Worm (Caenorhabditis elegans): Measurements from ENCODE around the gene C46A5.4.
A peak's percentile ranks its signal among the peaks of the same experiment; 100 is the strongest.

C46A5.4 gene

ce11 chrIV:7734619-7735018 lies 22.5 kb downstream of the C46A5.4 start, which contains the start of gene clx-1:
Gene clx-1 (plus strand): TSS chrIV:7734648.
- TF ChIP-seq unc-42 (tag; optimal IDR thresholded peaks at IDR 0.05) (no peak), ceh-14 (tag; optimal IDR thresholded peaks at IDR 0.05) (no peak), hlh-6 (tag; optimal IDR thresholded peaks at IDR 0.05) (no peak), ceh-31 (tag; optimal IDR thresholded peaks at IDR 0.05) (no peak), ceh-48 (tag; optimal IDR thresholded peaks at IDR 0.05) (no peak), ceh-30 (tag; optimal IDR thresholded peaks at IDR 0.05) (no peak), hlh-30 (tag; optimal IDR thresholded peaks at IDR 0.05; ENCODE audit: insufficient read depth) (no peak), ceh-19 (GFP tag; optimal IDR thresholded peaks at IDR 0.05) (no peak), fkh-6 (tag; optimal IDR thresholded peaks at IDR 0.05) (no peak), ztf-16 (tag; optimal IDR thresholded peaks at IDR 0.05) (no peak), npax-4 (tag; optimal IDR thresholded peaks at IDR 0.05) (no peak), T23F11.4 (GFP tag; optimal IDR thresholded peaks at IDR 0.05) (no peak), fkh-10 (GFP tag; optimal IDR thresholded peaks at IDR 0.05) (no peak), ttx-3 (tag; optimal IDR thresholded peaks at IDR 0.05) (no peak), syd-9 (tag; optimal IDR thresholded peaks at IDR 0.05) (no peak), hlh-13 (GFP tag; optimal IDR thresholded peaks at IDR 0.05) (no peak)

- no peak for TF ChIP-seq hlh-30 (tag; optimal IDR thresholded peaks at IDR 0.05; ENCODE audit: insufficient read depth)
- no peak for TF ChIP-seq unc-86 (tag; optimal IDR thresholded peaks at IDR 0.05)
- TF ChIP-seq elt-2 (tag; optimal IDR thresholded peaks at IDR 0.05): peak; percentile 36
- no peak for TF ChIP-seq pha-4 (tag; optimal IDR thresholded peaks at IDR 0.05)
- no peak for TF ChIP-seq Y22D7AL.16 (tag; optimal IDR thresholded peaks at IDR 0.05)
- TF ChIP-seq sdc-2 (tag; optimal IDR thresholded peaks at IDR 0.05): no peak
- no peak for TF ChIP-seq nfya-1 (tag; optimal IDR thresholded peaks at IDR 0.05)
- TF ChIP-seq eyg-1 (tag; optimal IDR thresholded peaks at IDR 0.05): no peak
Observed at ce11 chrIV:7734173-7734572, 23.0 kb downstream of the C46A5.4 start.

- TF ChIP-seq zip-5 (tag; optimal IDR thresholded peaks at IDR 0.05): no peak
- no peak for TF ChIP-seq ceh-19 (GFP tag; optimal IDR thresholded peaks at IDR 0.05)
- TF ChIP-seq hlh-13 (GFP tag; optimal IDR thresholded peaks at IDR 0.05): no peak
- TF ChIP-seq eyg-1 (tag; optimal IDR thresholded peaks at IDR 0.05): no peak
- no peak for TF ChIP-seq T23F11.4 (GFP tag; optimal IDR thresholded peaks at IDR 0.05)
- no peak for TF ChIP-seq unc-86 (tag; optimal IDR thresholded peaks at IDR 0.05)
- TF ChIP-seq C38D4.7 (GFP tag; optimal IDR thresholded peaks at IDR 0.05): no peak
- no peak for TF ChIP-seq pax-1 (tag; optimal IDR thresholded peaks at IDR 0.05)
- no peak for TF ChIP-seq unc-55 (GFP tag; optimal IDR thresholded peaks at IDR 0.05)
- TF ChIP-seq rnt-1 (tag; optimal IDR thresholded peaks at IDR 0.05): no peak
- TF ChIP-seq pha-4 (tag; optimal IDR thresholded peaks at IDR 0.05): no peak
- TF ChIP-seq C08G9.2 (tag; optimal IDR thresholded peaks at IDR 0.05): no peak
Observed at ce11 chrIV:7731960-7732359, 25.2 kb downstream of the C46A5.4 start, which contains the start of the genes C50F7.9 and C50F7.3. Gene C50F7.9 (minus strand): TSS chrIV:7732060. Gene C50F7.3 (plus strand): TSS chrIV:7732329.

- TF ChIP-seq hlh-15 (tag; optimal IDR thresholded peaks at IDR 0.05) (no peak), unc-55 (GFP tag; optimal IDR thresholded peaks at IDR 0.05) (no peak), ceh-19 (GFP tag; optimal IDR thresholded peaks at IDR 0.05) (no peak), ahr-1 (tag; optimal IDR thresholded peaks at IDR 0.05) (no peak), unc-86 (tag; optimal IDR thresholded peaks at IDR 0.05) (no peak), odd-2 (tag; optimal IDR thresholded peaks at IDR 0.05) (no peak)
Observed at ce11 chrIV:7728402-7728963, 28.7 kb downstream of the C46A5.4 start, which contains the start of gene sucg-1. Gene sucg-1 (plus strand): TSS chrIV:7728913.

- TF ChIP-seq ama-1 (optimal IDR thresholded peaks at IDR 0.05) (no peak), hlh-6 (tag; optimal IDR thresholded peaks at IDR 0.05) (peak; percentile 21), ceh-2 (tag; optimal IDR thresholded peaks at IDR 0.05) (no peak), zip-5 (tag; optimal IDR thresholded peaks at IDR 0.05) (no peak), ceh-34 (tag; optimal IDR thresholded peaks at IDR 0.05) (no peak), pha-4 (tag; optimal IDR thresholded peaks at IDR 0.05) (no peak), unc-3 (GFP tag; conservative IDR thresholded peaks at IDR 0.05) (no peak), unc-3 (tag; optimal IDR thresholded peaks at IDR 0.05) (no peak), lim-6 (tag; optimal IDR thresholded peaks at IDR 0.05) (no peak)
Observed at ce11 chrIV:7727258-7727657, 29.9 kb downstream of the C46A5.4 start.
